Fruit fly (Drosophila melanogaster) whole organism, embryonic: ENCODE measurements around the gene osk.

Experiments used
- Atf-2 ChIP-seq: fragments of 200-800 bp; sonication (Bioruptor generic); optimal IDR thresholded peaks from 2 replicates; lab custom pipeline; 2016; ENCODE audit warnings: missing biosample characterization, missing genetic modification characterization
- Atf6 ChIP-seq: fragments of 200-800 bp; sonication (Bioruptor generic); IDR thresholded peaks from 2 replicates; pipeline ENCODE4 v1.3.6; 2022; ENCODE audit warnings: missing biosample characterization, missing genetic modification characterization
- Bteb2 ChIP-seq: fragments of 200-800 bp; sonication (Bioruptor generic); optimal IDR thresholded peaks from 2 replicates; lab custom pipeline; 2016; ENCODE audit warnings: missing biosample characterization, missing genetic modification characterization
- CG10147 ChIP-seq: fragments of 200-800 bp; sonication (Bioruptor generic); optimal IDR thresholded peaks from 2 replicates; lab custom pipeline; 2019; ENCODE audit warnings: missing biosample characterization, mild to moderate bottlenecking, missing genetic modification characterization, moderate library complexity
- CG12391 ChIP-seq: fragments of 200-800 bp; sonication (Bioruptor generic); optimal IDR thresholded peaks from 3 replicates; lab custom pipeline; 2018; ENCODE audit warnings: missing biosample characterization, mild to moderate bottlenecking, missing genetic modification characterization, moderate library complexity
- CG14014 ChIP-seq: fragments of 200-800 bp; sonication (Bioruptor generic); IDR thresholded peaks from 2 replicates; pipeline ENCODE4 v1.3.6; 2022; ENCODE audit warnings: missing biosample characterization, missing genetic modification characterization
- CG14667 ChIP-seq: fragments of 200-800 bp; sonication (Bioruptor generic); IDR thresholded peaks from 2 replicates; pipeline ENCODE4 v1.3.6; 2022; ENCODE audit warnings: missing biosample characterization, missing genetic modification characterization
- CG15269 ChIP-seq: fragments of 200-800 bp; sonication (Bioruptor generic); optimal IDR thresholded peaks from 2 replicates; lab custom pipeline; 2018; ENCODE audit warnings: missing biosample characterization, mild to moderate bottlenecking, missing genetic modification characterization, moderate library complexity
- CG17361 ChIP-seq: fragments of 200-800 bp; sonication (Bioruptor generic); IDR thresholded peaks from 3 replicates; pipeline ENCODE4 v1.3.6; 2022; ENCODE audit warnings: missing biosample characterization, missing genetic modification characterization
- CG2120 ChIP-seq: fragments of 200-800 bp; sonication (Bioruptor generic); optimal IDR thresholded peaks from 3 replicates; lab custom pipeline; 2016; ENCODE audit warnings: missing biosample characterization, missing genetic modification characterization
- CG3281 ChIP-seq: fragments of 200-800 bp; sonication (Bioruptor generic); optimal IDR thresholded peaks from 3 replicates; lab custom pipeline; 2017; ENCODE audit warnings: missing biosample characterization, mild to moderate bottlenecking, missing genetic modification characterization
- CG34422 ChIP-seq: fragments of 200-800 bp; sonication (Bioruptor generic); IDR thresholded peaks from 3 replicates; pipeline ENCODE4 v1.3.6; 2022; ENCODE audit warnings: missing biosample characterization, missing genetic modification characterization
- CG4854 ChIP-seq: fragments of 200-800 bp; sonication (Bioruptor generic); optimal IDR thresholded peaks from 2 replicates; lab custom pipeline; 2016; ENCODE audit warnings: missing biosample characterization, missing genetic modification characterization, inconsistent platforms
- CG7839 ChIP-seq: fragments of 200-800 bp; sonication (Bioruptor generic); optimal IDR thresholded peaks from 3 replicates; lab custom pipeline; 2018; ENCODE audit warnings: missing biosample characterization, mild to moderate bottlenecking, missing genetic modification characterization, moderate library complexity
- CG9215 ChIP-seq: fragments of 200-800 bp; sonication (Bioruptor generic); IDR thresholded peaks from 2 replicates; pipeline ENCODE4 v1.3.6; 2022; ENCODE audit warnings: missing biosample characterization, missing genetic modification characterization
- CG9817 ChIP-seq: fragments of 200-800 bp; sonication (Bioruptor generic); optimal IDR thresholded peaks from 2 replicates; lab custom pipeline; 2018; ENCODE audit warnings: missing biosample characterization, mild to moderate bottlenecking, missing genetic modification characterization, moderate library complexity
- CTCF ChIP-seq: fragments of 200-800 bp; sonication (Bioruptor generic); optimal IDR thresholded peaks from 2 replicates; lab custom pipeline; 2017; ENCODE audit warnings: missing biosample characterization, mild to moderate bottlenecking, missing genetic modification characterization, moderate library complexity
- CoRest ChIP-seq: fragments of 200-800 bp; sonication (Bioruptor generic); optimal IDR thresholded peaks from 3 replicates; lab custom pipeline; 2018; ENCODE audit warnings: missing biosample characterization, mild to moderate bottlenecking, missing genetic modification characterization, moderate library complexity
- Dek ChIP-seq: fragments of 200-800 bp; sonication (Bioruptor generic); optimal IDR thresholded peaks from 3 replicates; lab custom pipeline; 2019; ENCODE audit warnings: missing biosample characterization, mild to moderate bottlenecking, missing genetic modification characterization, moderate library complexity
- Fer2 ChIP-seq: fragments of 200-800 bp; sonication (Bioruptor generic); optimal IDR thresholded peaks from 2 replicates; lab custom pipeline; 2018; ENCODE audit warnings: missing biosample characterization, mild to moderate bottlenecking, missing genetic modification characterization, moderate library complexity
- HHEX ChIP-seq: fragments of 200-800 bp; sonication (Bioruptor generic); optimal IDR thresholded peaks from 3 replicates; lab custom pipeline; 2017; ENCODE audit warnings: missing biosample characterization, mild to moderate bottlenecking, missing genetic modification characterization, missing genetic modification reagents
- Hmr ChIP-seq: fragments of 200-800 bp; sonication (Bioruptor generic); optimal IDR thresholded peaks from 3 replicates; lab custom pipeline; 2017; ENCODE audit warnings: mild to moderate bottlenecking, missing biosample characterization, missing genetic modification reagents, missing genetic modification characterization
- Hr51 ChIP-seq, 2 experiments: fragments of 200-800 bp; sonication (Bioruptor generic); optimal IDR thresholded peaks; 2 replicates in 1 of 2; 3 replicates in 1 of 2; lab custom pipeline; 2016 to 2018; ENCODE audit warnings: missing biosample characterization in 2 of 2, missing genetic modification characterization in 2 of 2, mild to moderate bottlenecking in 1 of 2, moderate library complexity in 1 of 2
- MBD-R2 ChIP-seq: fragments of 200-800 bp; sonication (Bioruptor generic); IDR thresholded peaks from 2 replicates; pipeline ENCODE4 v1.3.6; 2022; ENCODE audit warnings: missing biosample characterization, missing genetic modification characterization
- MESR4 ChIP-seq: fragments of 200-800 bp; sonication (Bioruptor generic); optimal IDR thresholded peaks from 2 replicates; lab custom pipeline; 2018; ENCODE audit warnings: missing biosample characterization, mild to moderate bottlenecking, missing genetic modification characterization, moderate library complexity
- Myb ChIP-seq: fragments of 200-800 bp; sonication (Bioruptor generic); optimal IDR thresholded peaks from 2 replicates; lab custom pipeline; 2016; ENCODE audit warnings: missing biosample characterization, missing genetic modification characterization
- NC2β ChIP-seq: fragments of 200-800 bp; sonication (Bioruptor generic); optimal IDR thresholded peaks from 2 replicates; lab custom pipeline; 2016; ENCODE audit warnings: missing biosample characterization, missing genetic modification characterization
- Rfx ChIP-seq: fragments of 200-800 bp; sonication (Bioruptor generic); IDR thresholded peaks from 2 replicates; pipeline ENCODE4 v1.3.6; 2022; ENCODE audit warnings: missing biosample characterization, missing genetic modification characterization
- Sox102F ChIP-seq: fragments of 200-800 bp; sonication (Bioruptor generic); optimal IDR thresholded peaks from 2 replicates; lab custom pipeline; 2018; ENCODE audit warnings: missing biosample characterization, mild to moderate bottlenecking, missing genetic modification characterization, moderate library complexity
- Xbp1 ChIP-seq: fragments of 200-800 bp; sonication (Bioruptor generic); optimal IDR thresholded peaks from 3 replicates; lab custom pipeline; 2016; ENCODE audit warnings: missing biosample characterization, mild to moderate bottlenecking, missing genetic modification characterization
- ash1 ChIP-seq: fragments of 200-800 bp; sonication (Bioruptor generic); optimal IDR thresholded peaks from 2 replicates; lab custom pipeline; 2018; ENCODE audit warnings: missing biosample characterization, mild to moderate bottlenecking, missing genetic modification characterization
- bigmax ChIP-seq: fragments of 200-800 bp; sonication (Bioruptor generic); optimal IDR thresholded peaks from 2 replicates; lab custom pipeline; 2018; ENCODE audit warnings: missing biosample characterization, mild to moderate bottlenecking, missing genetic modification characterization
- caup ChIP-seq: fragments of 200-800 bp; sonication (Bioruptor generic); optimal IDR thresholded peaks from 3 replicates; lab custom pipeline; 2017; ENCODE audit warnings: missing biosample characterization, mild to moderate bottlenecking, missing genetic modification characterization, moderate library complexity; ENCODE audit not compliant: severe bottlenecking
- disco-r ChIP-seq: fragments of 200-800 bp; sonication (Bioruptor generic); optimal IDR thresholded peaks from 2 replicates; lab custom pipeline; 2016; ENCODE audit warnings: missing biosample characterization, missing genetic modification characterization
- esg ChIP-seq: fragments of 200-800 bp; sonication (Bioruptor generic); conservative IDR thresholded peaks from 2 replicates; pipeline ENCODE4 v1.3.6; 2022; ENCODE audit warnings: missing biosample characterization, missing genetic modification characterization
- hkb ChIP-seq, 2 experiments: fragments of 200-800 bp in 1 of 2; fragments of >200 bp in 1 of 2; sonication (Bioruptor generic) in 1 of 2; IDR thresholded peaks in 1 of 2; optimal IDR thresholded peaks in 1 of 2; 2 replicates each; pipeline versions ENCODE4 v1.3.6 to Lab custom; 2017 to 2022; ENCODE audit warnings: missing biosample characterization in 1 of 2, missing genetic modification characterization in 1 of 2
- ken ChIP-seq: fragments of 200-800 bp; sonication (Bioruptor generic); IDR thresholded peaks from 3 replicates; pipeline ENCODE4 v1.3.6; 2022; ENCODE audit warnings: missing biosample characterization, missing genetic modification characterization
- nmo ChIP-seq: fragments of 200-800 bp; sonication (Bioruptor generic); optimal IDR thresholded peaks from 2 replicates; lab custom pipeline; 2018; ENCODE audit warnings: missing biosample characterization, mild to moderate bottlenecking, missing genetic modification characterization, moderate library complexity
- nom ChIP-seq: fragments of 200-800 bp; sonication (Bioruptor generic); optimal IDR thresholded peaks from 2 replicates; lab custom pipeline; 2017; ENCODE audit warnings: missing biosample characterization, missing genetic modification characterization, mild to moderate bottlenecking, moderate library complexity, missing genetic modification reagents
- otp ChIP-seq: fragments of 200-800 bp; sonication (Bioruptor generic); IDR thresholded peaks from 3 replicates; pipeline ENCODE4, ENCODE4 v1.3.6; 2022; ENCODE audit warnings: missing biosample characterization, missing genetic modification characterization
- ranshi ChIP-seq: fragments of 200-800 bp; sonication (Bioruptor generic); IDR thresholded peaks from 2 replicates; pipeline ENCODE4 v1.3.6; 2022; ENCODE audit warnings: missing biosample characterization, missing genetic modification characterization
- sc ChIP-seq, 3 experiments: fragments of >200 bp in 2 of 3; fragments of 200-800 bp in 1 of 3; sonication (Bioruptor generic) in 1 of 3; optimal IDR thresholded peaks; 2 replicates in 2 of 3; 3 replicates in 1 of 3; lab custom pipeline; 2017; ENCODE audit warnings: mild to moderate bottlenecking in 1 of 3, missing biosample characterization in 1 of 3, missing genetic modification characterization in 1 of 3, missing genetic modification reagents in 1 of 3
- schlank ChIP-seq: fragments of 200-800 bp; sonication (Bioruptor generic); optimal IDR thresholded peaks from 2 replicates; lab custom pipeline; 2018; ENCODE audit warnings: missing biosample characterization, mild to moderate bottlenecking, missing genetic modification characterization
- slbo ChIP-seq: fragments of 200-800 bp; sonication (Bioruptor generic); IDR thresholded peaks from 2 replicates; pipeline ENCODE4 v1.3.6; 2022; ENCODE audit warnings: missing biosample characterization, missing genetic modification characterization
- sob ChIP-seq: fragments of 200-800 bp; sonication (Bioruptor generic); IDR thresholded peaks from 2 replicates; pipeline ENCODE4 v1.3.6; 2022; ENCODE audit warnings: missing biosample characterization, missing genetic modification characterization
- sug ChIP-seq: fragments of 200-800 bp; optimal IDR thresholded peaks from 2 replicates; lab custom pipeline; 2019; ENCODE audit warnings: missing biosample characterization, mild to moderate bottlenecking, missing genetic modification characterization, moderate library complexity
- zfh2 ChIP-seq: fragments of 200-800 bp; sonication (Bioruptor generic); optimal IDR thresholded peaks from 2 replicates; lab custom pipeline; 2016; ENCODE audit warnings: missing biosample characterization, missing genetic modification characterization

Gene osk

DNA sequence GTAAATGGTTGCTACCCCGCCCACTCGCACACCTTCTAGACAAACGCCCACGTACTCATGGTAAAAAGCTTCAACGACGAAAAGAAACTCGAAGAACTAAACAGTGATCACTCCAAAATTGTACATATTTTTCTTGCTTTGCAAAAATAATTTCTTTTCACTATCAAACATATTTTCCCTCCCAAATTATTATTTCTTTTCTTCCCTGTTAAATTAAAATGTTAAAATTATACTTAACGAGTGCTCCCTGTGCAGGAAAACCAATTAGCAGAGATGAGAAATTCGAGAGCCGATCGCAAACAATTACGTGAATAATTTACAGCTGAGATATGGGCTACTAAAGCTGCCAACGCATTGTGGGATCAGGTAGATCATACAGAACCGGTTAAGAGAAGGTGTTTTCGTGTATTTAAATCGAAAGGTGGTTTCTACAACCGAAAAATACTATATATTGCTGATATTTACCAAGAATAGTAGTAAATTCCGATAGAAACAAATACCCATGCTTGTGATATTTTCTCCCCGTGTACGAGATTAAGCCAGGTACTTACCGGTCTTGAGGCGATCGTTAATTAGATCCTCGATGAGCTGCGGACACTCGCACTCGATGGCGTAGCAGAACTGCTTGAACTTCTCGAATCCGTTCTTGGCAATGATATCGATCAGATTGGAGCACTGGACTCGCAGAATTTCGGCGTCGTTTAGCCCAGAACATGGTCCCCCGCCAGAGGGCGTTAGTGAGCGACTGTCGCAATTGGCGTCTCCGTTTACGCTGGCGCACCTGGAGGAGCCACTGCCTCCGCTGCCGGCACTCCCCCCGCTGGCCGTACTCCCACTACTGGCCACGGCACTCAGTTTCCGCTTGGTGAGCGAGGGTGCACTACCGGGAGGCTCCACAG is 4.5 kb upstream of the osk start (continued):
- no peak for TF ChIP-seq sug (tag; lab: Kevin White, UChicago)
- TF ChIP-seq caup = peak; percentile 1
- TF ChIP-seq schlank (tag; lab: Kevin White, UChicago) = no peak
- peak; percentile 39; the same call in 1 of the 3 replicates for TF ChIP-seq CG17361 (GFP tag; lab: Robert Waterston, UW)
- TF ChIP-seq CG3281 (GFP tag; lab: Kevin White, UChicago) = peak; percentile 26
- TF ChIP-seq sob (GFP tag; lab: Robert Waterston, UW) = peak; percentile 60
- peak; percentile 20 for TF ChIP-seq Sox102F
- peak; percentile 33 for TF ChIP-seq CG9215 (GFP tag; lab: Robert Waterston, UW)
- TF ChIP-seq Atf6 (GFP tag; lab: Robert Waterston, UW) = peak; percentile 48
- peak; percentile 16 for TF ChIP-seq Fer2
- TF ChIP-seq esg (GFP tag; lab: Robert Waterston, UW) = peak; percentile 31
- peak; percentile 29 for TF ChIP-seq Hmr
- peak; percentile 16 for TF ChIP-seq Xbp1 (GFP tag; lab: Kevin White, UChicago)
- peak; percentile 7 for TF ChIP-seq CoRest
- peak; percentile 45 for TF ChIP-seq CG12391
- TF ChIP-seq Rfx (GFP tag; lab: Robert Waterston, UW) = peak; percentile 74
- peak in 1 of 2 experiments; percentile 8 for TF ChIP-seq Hr51 (GFP tag; optimal IDR thresholded peaks at IDR 0.05; lab: Kevin White, UChicago)
- TF ChIP-seq CG4854 (GFP tag; lab: Kevin White, UChicago) = no peak
- peak; percentile 32 for TF ChIP-seq Dek
- peak; percentile 73 for TF ChIP-seq CG2120 (GFP tag; lab: Kevin White, UChicago)
- no peak for TF ChIP-seq sc (optimal IDR thresholded peaks at IDR 0.05; lab: Kevin White, UChicago)
- TF ChIP-seq sc (GFP tag; optimal IDR thresholded peaks at IDR 0.05; lab: Kevin White, UChicago) = no peak
- peak; percentile 5 for TF ChIP-seq Myb
- TF ChIP-seq nom (GFP tag; lab: Kevin White, UChicago) = no peak
- peak; percentile 28 for TF ChIP-seq CG10147 (GFP tag; lab: Kevin White, UChicago)
- TF ChIP-seq Bteb2 (GFP tag; lab: Kevin White, UChicago) = peak; percentile 15
- TF ChIP-seq CG14667 = peak; percentile 40; the same call in 1 of the 2 replicates
- TF ChIP-seq nmo (GFP tag; lab: Kevin White, UChicago) = peak; percentile 13
- peak; percentile 86 for TF ChIP-seq CTCF (GFP tag; lab: Kevin White, UChicago)
- peak; percentile 77 for TF ChIP-seq slbo (GFP tag; lab: Robert Waterston, UW)
- TF ChIP-seq hkb (optimal IDR thresholded peaks at IDR 0.05; lab: Kevin White, UChicago) = no peak
- peak; percentile 41; the same call in 1 of the 2 replicates for TF ChIP-seq hkb (GFP tag; IDR thresholded peaks at IDR 0.05; lab: Robert Waterston, UW)
- no peak for TF ChIP-seq HHEX (GFP tag; lab: Kevin White, UChicago)
- TF ChIP-seq MESR4 (GFP tag; lab: Kevin White, UChicago) = no peak
- TF ChIP-seq CG7839 (tag; lab: Kevin White, UChicago) = peak; percentile 6
- TF ChIP-seq CG9817 (tag; lab: Kevin White, UChicago) = peak; percentile 49
- TF ChIP-seq CG14014 (GFP tag; lab: Robert Waterston, UW) = peak; percentile 26; the same call in 1 of the 2 replicates
- TF ChIP-seq MBD-R2 = peak; percentile 19; the same call in 1 of the 2 replicates
- peak; percentile 46 for TF ChIP-seq zfh2 (GFP tag; lab: Kevin White, UChicago)
- TF ChIP-seq CG15269 (tag; lab: Kevin White, UChicago) = peak; percentile 49
- no peak for TF ChIP-seq Atf-2
- TF ChIP-seq ranshi (GFP tag; lab: Robert Waterston, UW) = peak; percentile 56; the same call in 1 of the 2 replicates
- TF ChIP-seq NC2β (GFP tag; lab: Kevin White, UChicago) = no peak
- TF ChIP-seq otp = 0 out of 3 replicates have a peak, but pooled peaks have one; percentile 44
- TF ChIP-seq ken = 0 out of 3 replicates have a peak, but pooled peaks have one; percentile 26
- peak; percentile 43 for TF ChIP-seq disco-r
- no peak for TF ChIP-seq ash1 (GFP tag; lab: Kevin White, UChicago)
- no peak for TF ChIP-seq bigmax (GFP tag; lab: Kevin White, UChicago)
- peak; percentile 29; the same call in 1 of the 3 replicates for TF ChIP-seq CG34422
